Fruit fly (Drosophila melanogaster): Measurements from ENCODE around the gene CG9961.

Gene CG9961

dm6 chr2L:2744852-2745251 lies at the start of gene CG9961, which contains the start of gene Cwc25:
TSS of gene CG9961 (minus strand) at chr2L:2744934.
TSS of gene Cwc25 (plus strand) at chr2L:2745098.
- TF ChIP-seq Eip78C (GFP tag) = no peak
- peak; percentile 31 for TF ChIP-seq dsx (GFP tag; optimal IDR thresholded peaks at IDR 0.05; ENCODE audit: poor library complexity, severe bottlenecking)
- TF ChIP-seq CG3032 (tag; optimal IDR thresholded peaks at IDR 0.05) = peak; percentile 25

- TF ChIP-seq CG6792 (GFP tag; optimal IDR thresholded peaks at IDR 0.05) (no peak), esn (GFP tag; optimal IDR thresholded peaks at IDR 0.05) (no peak), dsx (GFP tag; optimal IDR thresholded peaks at IDR 0.05; ENCODE audit: poor library complexity, severe bottlenecking) (no peak), CG3919 (GFP tag; optimal IDR thresholded peaks at IDR 0.05) (no peak), CG4318 (GFP tag; optimal IDR thresholded peaks at IDR 0.05) (no peak), CG10631 (GFP tag; optimal IDR thresholded peaks at IDR 0.05) (no peak), Sox14 (GFP tag; optimal IDR thresholded peaks at IDR 0.05) (no peak), topi (GFP tag; optimal IDR thresholded peaks at IDR 0.05) (no peak), ss (GFP tag; optimal IDR thresholded peaks at IDR 0.05) (no peak), CG8632 (GFP tag; optimal IDR thresholded peaks at IDR 0.05) (no peak), CG8319 (GFP tag; optimal IDR thresholded peaks at IDR 0.05) (no peak), spab (GFP tag; optimal IDR thresholded peaks at IDR 0.05) (no peak), Ets96B (tag; optimal IDR thresholded peaks at IDR 0.05) (no peak), vri (GFP tag; optimal IDR thresholded peaks at IDR 0.05) (no peak), dac (GFP tag; optimal IDR thresholded peaks at IDR 0.05) (no peak), net (GFP tag; optimal IDR thresholded peaks at IDR 0.05) (no peak), acj6 (GFP tag; optimal IDR thresholded peaks at IDR 0.05) (no peak), CG6854 (GFP tag; optimal IDR thresholded peaks at IDR 0.05) (no peak), CG6163 (GFP tag; IDR thresholded peaks at IDR 0.05) (no peak)
Measured at dm6 chr2L:2782790-2783189, 38.1 kb upstream of the CG9961 start.

dm6 chr2L:2771676-2772075 lies 26.9 kb upstream of the CG9961 start, which contains the start of gene CG15399:
TSS of gene CG15399 (minus strand) at chr2L:2771776.
- no peak for TF ChIP-seq CG15336 (GFP tag; IDR thresholded peaks at IDR 0.05)
- no peak for TF ChIP-seq CG8119 (GFP tag; IDR thresholded peaks at IDR 0.05)
- no peak for TF ChIP-seq Sox102F (GFP tag; optimal IDR thresholded peaks at IDR 0.05)
- no peak for TF ChIP-seq CG11902 (GFP tag; optimal IDR thresholded peaks at IDR 0.05)
- no peak for TF ChIP-seq CG3032 (tag; optimal IDR thresholded peaks at IDR 0.05)
- TF ChIP-seq fd85E (GFP tag; optimal IDR thresholded peaks at IDR 0.05) = no peak
- no peak for TF ChIP-seq CG31627 (GFP tag; optimal IDR thresholded peaks at IDR 0.05)
- TF ChIP-seq CG4318 (GFP tag; optimal IDR thresholded peaks at IDR 0.05) = no peak
- TF ChIP-seq Blimp-1 (GFP tag; optimal IDR thresholded peaks at IDR 0.05) = no peak
- no peak for TF ChIP-seq eg (GFP tag; IDR thresholded peaks at IDR 0.05)
- TF ChIP-seq Hr38 (GFP tag; optimal IDR thresholded peaks at IDR 0.05) = no peak

- TF ChIP-seq Hr4 (GFP tag; optimal IDR thresholded peaks at IDR 0.05) = peak; percentile 71
- peak; percentile 71; the same call in 2 of the 3 replicates for TF ChIP-seq CG8119 (GFP tag; IDR thresholded peaks at IDR 0.05)
- TF ChIP-seq CG15336 (GFP tag; IDR thresholded peaks at IDR 0.05) = peak; percentile 74
- TF ChIP-seq OdsH (GFP tag; optimal IDR thresholded peaks at IDR 0.05) = peak; percentile 41
- TF ChIP-seq achi (GFP tag; optimal IDR thresholded peaks at IDR 0.05) = peak; percentile 47
- peak; percentile 40 for TF ChIP-seq Sox102F (GFP tag; optimal IDR thresholded peaks at IDR 0.05)
- TF ChIP-seq CG8632 (GFP tag; optimal IDR thresholded peaks at IDR 0.05) = no peak
- peak; percentile 78 for TF ChIP-seq Lpt (GFP tag; optimal IDR thresholded peaks at IDR 0.05)
- TF ChIP-seq CG9139 (GFP tag; optimal IDR thresholded peaks at IDR 0.05) = peak; percentile 98
- peak; percentile 0 for TF ChIP-seq CG8319 (GFP tag; optimal IDR thresholded peaks at IDR 0.05)
- TF ChIP-seq CG11762 (GFP tag; optimal IDR thresholded peaks at IDR 0.05; ENCODE audit: insufficient read depth) = peak; percentile 75
- TF ChIP-seq lz (GFP tag; optimal IDR thresholded peaks at IDR 0.05) = no peak
- TF ChIP-seq CG6808 (GFP tag; optimal IDR thresholded peaks at IDR 0.05) = peak; percentile 96
- peak; percentile 3 for TF ChIP-seq esn (GFP tag; optimal IDR thresholded peaks at IDR 0.05)
- TF ChIP-seq CG7368 (GFP tag; optimal IDR thresholded peaks at IDR 0.05) = peak; percentile 66
- peak; percentile 82 for TF ChIP-seq spab (GFP tag; optimal IDR thresholded peaks at IDR 0.05)
- TF ChIP-seq dsx (GFP tag; optimal IDR thresholded peaks at IDR 0.05; ENCODE audit: poor library complexity, severe bottlenecking) = peak; percentile 75
- TF ChIP-seq Ets21C (GFP tag; optimal IDR thresholded peaks at IDR 0.05) = no peak
- TF ChIP-seq CG6276 (GFP tag; optimal IDR thresholded peaks at IDR 0.05) = peak; percentile 96
- TF ChIP-seq CG3032 (tag; optimal IDR thresholded peaks at IDR 0.05) = peak; percentile 65
- TF ChIP-seq Eip75B (GFP tag; optimal IDR thresholded peaks at IDR 0.05) = peak; percentile 39
- peak; percentile 64 for TF ChIP-seq CG32006 (GFP tag; optimal IDR thresholded peaks at IDR 0.05)
- no peak for TF ChIP-seq Gug (GFP tag; IDR thresholded peaks at IDR 0.05)
- peak; percentile 37 for TF ChIP-seq cyc (GFP tag; optimal IDR thresholded peaks at IDR 0.05)
Measured at dm6 chr2L:2769476-2770185, 24.9 kb upstream of the CG9961 start, which contains the start of the genes colt and HINT1. TSS of gene colt (minus strand) at chr2L:2770069. TSS of gene HINT1 (plus strand) at chr2L:2770135.

All from whole organism, prepupa.